Fruit fly (Drosophila melanogaster): ENCODE results near the gene Or2a.

Or2a gene

dm6 chrX:2288327-2288726 is 42.3 kb downstream of the Or2a start:
- TF ChIP-seq EcR (GFP tag; optimal IDR thresholded peaks at IDR 0.05) (no peak), CG12605 (GFP tag; IDR thresholded peaks at IDR 0.05) (0 out of 2 replicates have a peak, but pooled peaks have one; percentile 12), CG32121 (GFP tag; IDR thresholded peaks at IDR 0.05) (0 out of 2 replicates have a peak, but pooled peaks have one; percentile 25)

dm6 chrX:2289134-2289533 is 43.1 kb downstream of the Or2a start:
- TF ChIP-seq CG17806 (tag; optimal IDR thresholded peaks at IDR 0.05) (peak; percentile 83), CG9948 (tag; optimal IDR thresholded peaks at IDR 0.05) (peak; percentile 83), EcR (GFP tag; optimal IDR thresholded peaks at IDR 0.05) (peak; percentile 91), CG32121 (GFP tag; IDR thresholded peaks at IDR 0.05) (peak; percentile 93), Ets98B (GFP tag; IDR thresholded peaks at IDR 0.05) (peak; percentile 91), D1 (tag; optimal IDR thresholded peaks at IDR 0.05) (peak; percentile 48), CG14655 (GFP tag; optimal IDR thresholded peaks at IDR 0.05) (peak; percentile 88), Pif1A (GFP tag; optimal IDR thresholded peaks at IDR 0.05) (peak; percentile 91), CG8301 (tag; optimal IDR thresholded peaks at IDR 0.05) (peak; percentile 82), fd96Ca (GFP tag; IDR thresholded peaks at IDR 0.05) (peak; percentile 94), CG10348 (GFP tag; IDR thresholded peaks at IDR 0.05) (no peak), CG12605 (GFP tag; IDR thresholded peaks at IDR 0.05) (peak; percentile 96), CG34367 (tag; optimal IDR thresholded peaks at IDR 0.05) (peak; percentile 92), CG8159 (tag; optimal IDR thresholded peaks at IDR 0.05) (peak; percentile 83), CG4496 (GFP tag; IDR thresholded peaks at IDR 0.05) (peak; percentile 95), rn (GFP tag; IDR thresholded peaks at IDR 0.05) (peak; percentile 82), CG15710 (tag; optimal IDR thresholded peaks at IDR 0.05) (peak; percentile 90), CG13204 (GFP tag; optimal IDR thresholded peaks at IDR 0.05) (peak; percentile 97), Snoo (tag; optimal IDR thresholded peaks at IDR 0.05) (peak; percentile 42), gl (tag; optimal IDR thresholded peaks at IDR 0.05) (peak; percentile 95), Pif1B (GFP tag; optimal IDR thresholded peaks at IDR 0.05) (peak; percentile 83)

- no peak for TF ChIP-seq CG34367 (tag; optimal IDR thresholded peaks at IDR 0.05)
- TF ChIP-seq rn (GFP tag; IDR thresholded peaks at IDR 0.05): no peak
- no peak for TF ChIP-seq Pif1B (GFP tag; optimal IDR thresholded peaks at IDR 0.05)
- no peak for TF ChIP-seq Ets98B (GFP tag; IDR thresholded peaks at IDR 0.05)
- TF ChIP-seq CG9948 (tag; optimal IDR thresholded peaks at IDR 0.05): no peak
- no peak for TF ChIP-seq CG8159 (tag; optimal IDR thresholded peaks at IDR 0.05)
- TF ChIP-seq Snoo (tag; optimal IDR thresholded peaks at IDR 0.05): no peak
- no peak for TF ChIP-seq Pif1A (GFP tag; optimal IDR thresholded peaks at IDR 0.05)
- no peak for TF ChIP-seq CG17806 (tag; optimal IDR thresholded peaks at IDR 0.05)
- TF ChIP-seq CG8301 (tag; optimal IDR thresholded peaks at IDR 0.05): no peak
- TF ChIP-seq CG12605 (GFP tag; IDR thresholded peaks at IDR 0.05): no peak
- no peak for TF ChIP-seq CG4496 (GFP tag; IDR thresholded peaks at IDR 0.05)
- no peak for TF ChIP-seq CG14655 (GFP tag; optimal IDR thresholded peaks at IDR 0.05)
These were observed 45.0 kb downstream of the Or2a start for dm6 chrX:2291023-2291422.

- peak; percentile 71 for TF ChIP-seq EcR (GFP tag; optimal IDR thresholded peaks at IDR 0.05)
- no peak for TF ChIP-seq Ets98B (GFP tag; IDR thresholded peaks at IDR 0.05)
- no peak for TF ChIP-seq fd96Ca (GFP tag; IDR thresholded peaks at IDR 0.05)
- no peak for TF ChIP-seq CG15710 (tag; optimal IDR thresholded peaks at IDR 0.05)
- TF ChIP-seq CG34367 (tag; optimal IDR thresholded peaks at IDR 0.05): no peak
- no peak for TF ChIP-seq rn (GFP tag; IDR thresholded peaks at IDR 0.05)
- TF ChIP-seq Pif1A (GFP tag; optimal IDR thresholded peaks at IDR 0.05): no peak
- TF ChIP-seq CG14655 (GFP tag; optimal IDR thresholded peaks at IDR 0.05): no peak
- no peak for TF ChIP-seq CG10348 (GFP tag; IDR thresholded peaks at IDR 0.05)
- TF ChIP-seq CG4496 (GFP tag; IDR thresholded peaks at IDR 0.05): no peak
- TF ChIP-seq CG13204 (GFP tag; optimal IDR thresholded peaks at IDR 0.05): peak; percentile 42
- TF ChIP-seq Pif1B (GFP tag; optimal IDR thresholded peaks at IDR 0.05): no peak
These were observed 46.4 kb downstream of the Or2a start for dm6 chrX:2292410-2292809.

- peak; percentile 76 for TF ChIP-seq CG12605 (GFP tag; IDR thresholded peaks at IDR 0.05)
- peak; percentile 89 for TF ChIP-seq D1 (tag; optimal IDR thresholded peaks at IDR 0.05)
- TF ChIP-seq Pif1B (GFP tag; optimal IDR thresholded peaks at IDR 0.05): peak; percentile 91
- TF ChIP-seq CG4496 (GFP tag; IDR thresholded peaks at IDR 0.05): peak; percentile 93
- TF ChIP-seq gl (tag; optimal IDR thresholded peaks at IDR 0.05): peak; percentile 93
- TF ChIP-seq CG8159 (tag; optimal IDR thresholded peaks at IDR 0.05): peak; percentile 97
- peak; percentile 95 for TF ChIP-seq Snoo (tag; optimal IDR thresholded peaks at IDR 0.05)
- TF ChIP-seq fd96Ca (GFP tag; IDR thresholded peaks at IDR 0.05): peak; percentile 80; the same call in 2 of the 3 replicates
- peak; percentile 94 for TF ChIP-seq Ets98B (GFP tag; IDR thresholded peaks at IDR 0.05)
- TF ChIP-seq Pif1A (GFP tag; optimal IDR thresholded peaks at IDR 0.05): peak; percentile 94
- peak; percentile 94 for TF ChIP-seq CG34367 (tag; optimal IDR thresholded peaks at IDR 0.05)
- TF ChIP-seq CG15710 (tag; optimal IDR thresholded peaks at IDR 0.05): peak; percentile 95
- TF ChIP-seq CG13204 (GFP tag; optimal IDR thresholded peaks at IDR 0.05): peak; percentile 87
- TF ChIP-seq EcR (GFP tag; optimal IDR thresholded peaks at IDR 0.05): peak; percentile 78
- peak; percentile 96 for TF ChIP-seq CG8301 (tag; optimal IDR thresholded peaks at IDR 0.05)
- peak; percentile 73 for TF ChIP-seq rn (GFP tag; IDR thresholded peaks at IDR 0.05)
- TF ChIP-seq CG9948 (tag; optimal IDR thresholded peaks at IDR 0.05): peak; percentile 94
- peak; percentile 93 for TF ChIP-seq CG32121 (GFP tag; IDR thresholded peaks at IDR 0.05)
- peak; percentile 96 for TF ChIP-seq CG14655 (GFP tag; optimal IDR thresholded peaks at IDR 0.05)
- peak; percentile 93 for TF ChIP-seq CG17806 (tag; optimal IDR thresholded peaks at IDR 0.05)
- peak; percentile 60 for TF ChIP-seq CG10348 (GFP tag; IDR thresholded peaks at IDR 0.05)
These were observed 47.4 kb downstream of the Or2a start, which contains the start of gene CG2865 for dm6 chrX:2293294-2293988. TSS of gene CG2865 (minus strand) at chrX:2293411.
